Fruit fly (Drosophila melanogaster) whole organism, embryonic: ENCODE results near the gene RunxB.

Source experiments
- ATbp ChIP-seq: fragments of 200-800 bp; sonication (Bioruptor generic); optimal IDR thresholded peaks from 2 replicates; lab custom pipeline; 2017; ENCODE audit warnings: missing biosample characterization, mild to moderate bottlenecking, missing genetic modification characterization, missing genetic modification reagents
- Atf3 ChIP-seq: fragments of 200-800 bp; sonication (Bioruptor generic); optimal IDR thresholded peaks from 3 replicates; lab custom pipeline; 2016; ENCODE audit warnings: missing biosample characterization, missing genetic modification characterization
- B-H2 ChIP-seq: fragments of 200-800 bp; sonication (Bioruptor generic); optimal IDR thresholded peaks from 2 replicates; lab custom pipeline; 2018; ENCODE audit warnings: missing biosample characterization, mild to moderate bottlenecking, missing genetic modification characterization
- C15 ChIP-seq: fragments of 200-800 bp; sonication (Bioruptor generic); IDR thresholded peaks from 3 replicates; pipeline ENCODE4 v1.3.6; 2022; ENCODE audit warnings: missing biosample characterization, missing genetic modification characterization
- CG1024 ChIP-seq: fragments of 200-800 bp; sonication (Bioruptor generic); IDR thresholded peaks from 2 replicates; pipeline ENCODE4 v1.3.6; 2022; ENCODE audit warnings: missing biosample characterization, missing genetic modification characterization
- CG10654 ChIP-seq: fragments of 200-800 bp; sonication (Bioruptor generic); optimal IDR thresholded peaks from 2 replicates; lab custom pipeline; 2016; ENCODE audit warnings: missing biosample characterization, missing genetic modification characterization
- CG11456 ChIP-seq: fragments of 200-800 bp; sonication (Bioruptor generic); IDR thresholded peaks from 3 replicates; pipeline ENCODE4 v1.3.6; 2022; ENCODE audit warnings: missing biosample characterization, missing genetic modification characterization
- CG11504 ChIP-seq: fragments of 200-800 bp; sonication (Bioruptor generic); optimal IDR thresholded peaks from 3 replicates; lab custom pipeline; 2019; ENCODE audit warnings: missing biosample characterization, mild to moderate bottlenecking, missing genetic modification characterization, moderate library complexity
- CG12104 ChIP-seq: fragments of 200-800 bp; sonication (Bioruptor generic); optimal IDR thresholded peaks from 3 replicates; lab custom pipeline; 2016; ENCODE audit warnings: missing biosample characterization, missing genetic modification characterization
- CG15479 ChIP-seq: fragments of 200-800 bp; sonication (Bioruptor generic); optimal IDR thresholded peaks from 3 replicates; lab custom pipeline; 2019; ENCODE audit warnings: missing biosample characterization, mild to moderate bottlenecking, missing genetic modification characterization, moderate library complexity
- CG16815 ChIP-seq: fragments of 200-800 bp; sonication (Bioruptor generic); optimal IDR thresholded peaks from 3 replicates; lab custom pipeline; 2017; ENCODE audit warnings: missing biosample characterization, mild to moderate bottlenecking, missing genetic modification characterization
- CG17186 ChIP-seq: fragments of 200-800 bp; sonication (Bioruptor generic); optimal IDR thresholded peaks from 3 replicates; lab custom pipeline; 2017; ENCODE audit warnings: missing biosample characterization, missing genetic modification reagents, missing genetic modification characterization
- CG17568 ChIP-seq: fragments of 200-800 bp; sonication (Bioruptor generic); optimal IDR thresholded peaks from 2 replicates; lab custom pipeline; 2018; ENCODE audit warnings: missing biosample characterization, mild to moderate bottlenecking, missing genetic modification characterization, moderate library complexity
- CG30403 ChIP-seq: fragments of 200-800 bp; sonication (Bioruptor generic); optimal IDR thresholded peaks from 3 replicates; lab custom pipeline; 2016; ENCODE audit warnings: missing biosample characterization, missing genetic modification characterization
- CG4282 ChIP-seq: fragments of 200-800 bp; sonication (Bioruptor generic); optimal IDR thresholded peaks from 2 replicates; lab custom pipeline; 2016; ENCODE audit warnings: missing biosample characterization, missing genetic modification characterization
- CG4707 ChIP-seq: fragments of 200-800 bp; sonication (Bioruptor generic); optimal IDR thresholded peaks from 2 replicates; lab custom pipeline; 2018; ENCODE audit warnings: missing biosample characterization, mild to moderate bottlenecking, missing genetic modification characterization, moderate library complexity
- CG4854 ChIP-seq: fragments of 200-800 bp; sonication (Bioruptor generic); optimal IDR thresholded peaks from 2 replicates; lab custom pipeline; 2016; ENCODE audit warnings: missing biosample characterization, missing genetic modification characterization, inconsistent platforms
- CG5245 ChIP-seq: fragments of 200-800 bp; sonication (Bioruptor generic); optimal IDR thresholded peaks from 3 replicates; lab custom pipeline; 2016; ENCODE audit warnings: missing biosample characterization, missing genetic modification characterization
- CG6175 ChIP-seq: fragments of 200-800 bp; sonication (Bioruptor generic); IDR thresholded peaks from 3 replicates; pipeline ENCODE4 v1.3.6; 2022; ENCODE audit warnings: missing biosample characterization, missing genetic modification characterization
- CG7963 ChIP-seq: fragments of 200-800 bp; sonication (Bioruptor generic); IDR thresholded peaks from 3 replicates; pipeline ENCODE4 v1.3.6; 2022; ENCODE audit warnings: missing biosample characterization, missing genetic modification characterization; ENCODE audit not compliant: partially characterized antibody
- CG9437 ChIP-seq: fragments of 200-800 bp; sonication (Bioruptor generic); optimal IDR thresholded peaks from 2 replicates; lab custom pipeline; 2018; ENCODE audit warnings: missing biosample characterization, mild to moderate bottlenecking, missing genetic modification characterization
- CTCF ChIP-seq: fragments of 200-800 bp; sonication (Bioruptor generic); optimal IDR thresholded peaks from 2 replicates; lab custom pipeline; 2017; ENCODE audit warnings: missing biosample characterization, mild to moderate bottlenecking, missing genetic modification characterization, moderate library complexity
- Camta ChIP-seq: fragments of 200-800 bp; sonication (Bioruptor generic); optimal IDR thresholded peaks from 2 replicates; lab custom pipeline; 2016; ENCODE audit warnings: missing biosample characterization, missing genetic modification characterization
- D ChIP-seq, 2 experiments: fragments of 200-800 bp in 1 of 2; fragments of >200 bp in 1 of 2; sonication (Bioruptor generic) in 1 of 2; optimal IDR thresholded peaks; 2 replicates in 1 of 2; 3 replicates in 1 of 2; lab custom pipeline; 2017; ENCODE audit warnings: mild to moderate bottlenecking in 1 of 2, missing biosample characterization in 1 of 2, missing genetic modification characterization in 1 of 2, missing genetic modification reagents in 1 of 2
- Dip3 ChIP-seq: fragments of 200-800 bp; sonication (Bioruptor generic); optimal IDR thresholded peaks from 3 replicates; lab custom pipeline; 2016; ENCODE audit warnings: missing biosample characterization, missing genetic modification characterization
- Jarid2 ChIP-seq: fragments of 200-800 bp; sonication (Bioruptor generic); optimal IDR thresholded peaks from 3 replicates; lab custom pipeline; 2017; ENCODE audit warnings: mild to moderate bottlenecking, missing biosample characterization, missing genetic modification reagents, missing genetic modification characterization
- NK7.1 ChIP-seq: fragments of 200-800 bp; sonication (Bioruptor generic); optimal IDR thresholded peaks from 3 replicates; lab custom pipeline; 2016; ENCODE audit warnings: missing biosample characterization, missing genetic modification characterization
- NfI ChIP-seq: fragments of 200-800 bp; sonication (Bioruptor generic); optimal IDR thresholded peaks from 3 replicates; lab custom pipeline; 2018; ENCODE audit warnings: missing biosample characterization, mild to moderate bottlenecking, missing genetic modification characterization, moderate library complexity
- Pdp1 ChIP-seq, 2 experiments: fragments of 200-800 bp; sonication (Bioruptor generic); optimal IDR thresholded peaks; 3 replicates each; lab custom pipeline; 2016; ENCODE audit warnings: missing biosample characterization in 2 of 2, missing genetic modification characterization in 2 of 2, mild to moderate bottlenecking in 1 of 2, moderate library complexity in 1 of 2
- Rx ChIP-seq: fragments of 200-800 bp; sonication (Bioruptor generic); IDR thresholded peaks from 2 replicates; pipeline ENCODE4 v1.3.6; 2022; ENCODE audit warnings: missing biosample characterization, missing genetic modification characterization
- Sox100B ChIP-seq: fragments of 200-800 bp; sonication (Bioruptor generic); optimal IDR thresholded peaks from 3 replicates; lab custom pipeline; 2018; ENCODE audit warnings: missing biosample characterization, mild to moderate bottlenecking, missing genetic modification characterization
- Trl ChIP-seq, 3 experiments: fragments of >200 bp in 2 of 3; fragments of 200-800 bp in 1 of 3; sonication (Bioruptor generic) in 1 of 3; optimal IDR thresholded peaks; 2 replicates in 1 of 3; 3 replicates in 2 of 3; lab custom pipeline; 2016 to 2017; ENCODE audit warnings: missing biosample characterization in 1 of 3, missing genetic modification characterization in 1 of 3
- Xrp1 ChIP-seq: fragments of 200-800 bp; sonication (Bioruptor generic); IDR thresholded peaks from 2 replicates; pipeline ENCODE4 v1.3.6; 2022; ENCODE audit warnings: missing biosample characterization, missing genetic modification characterization
- amos ChIP-seq: fragments of 200-800 bp; sonication (Bioruptor generic); IDR thresholded peaks from 2 replicates; pipeline ENCODE4 v1.3.6; 2022; ENCODE audit warnings: missing biosample characterization, missing genetic modification characterization; ENCODE audit not compliant: partially characterized antibody
- cato ChIP-seq: fragments of 200-800 bp; sonication (Bioruptor generic); optimal IDR thresholded peaks from 2 replicates; lab custom pipeline; 2016; ENCODE audit warnings: missing biosample characterization, missing genetic modification characterization, borderline replicate concordance
- ci ChIP-seq: fragments of 200-800 bp; sonication (Bioruptor generic); IDR thresholded peaks from 3 replicates; pipeline ENCODE4 v1.3.6; 2022; ENCODE audit warnings: missing biosample characterization, missing genetic modification characterization
- h ChIP-seq: fragments of >200 bp; optimal IDR thresholded peaks from 2 replicates; lab custom pipeline; 2017
- ind ChIP-seq: fragments of 200-800 bp; sonication (Bioruptor generic); optimal IDR thresholded peaks from 3 replicates; lab custom pipeline; 2016; ENCODE audit warnings: missing biosample characterization, missing genetic modification characterization
- inv ChIP-seq: fragments of 200-800 bp; sonication (Bioruptor generic); IDR thresholded peaks from 2 replicates; pipeline ENCODE4 v1.3.6; 2022; ENCODE audit warnings: missing biosample characterization, missing genetic modification characterization; ENCODE audit not compliant: partially characterized antibody
- jing ChIP-seq: fragments of 200-800 bp; sonication (Bioruptor generic); optimal IDR thresholded peaks from 2 replicates; lab custom pipeline; 2018; ENCODE audit warnings: missing biosample characterization, mild to moderate bottlenecking, missing genetic modification characterization
- klu ChIP-seq: fragments of 200-800 bp; sonication (Bioruptor generic); IDR thresholded peaks from 2 replicates; pipeline ENCODE4 v1.3.6; 2022; ENCODE audit warnings: missing biosample characterization, missing genetic modification characterization
- lab ChIP-seq: fragments of 200-800 bp; sonication (Bioruptor generic); optimal IDR thresholded peaks from 3 replicates; lab custom pipeline; 2017; ENCODE audit warnings: missing biosample characterization, missing genetic modification characterization, mild to moderate bottlenecking, moderate library complexity, missing genetic modification reagents
- onecut ChIP-seq: fragments of 200-800 bp; sonication (Bioruptor generic); IDR thresholded peaks from 2 replicates; pipeline ENCODE4 v1.3.6; 2022; ENCODE audit warnings: missing biosample characterization, missing genetic modification characterization
- pho ChIP-seq: fragments of 200-800 bp; sonication (Bioruptor generic); optimal IDR thresholded peaks from 2 replicates; lab custom pipeline; 2016; ENCODE audit warnings: missing biosample characterization, missing genetic modification characterization
- row ChIP-seq: fragments of 200-800 bp; sonication (Bioruptor generic); IDR thresholded peaks from 3 replicates; pipeline ENCODE4 v1.3.6; 2022; ENCODE audit warnings: missing biosample characterization, missing genetic modification characterization
- sens ChIP-seq: fragments of 200-800 bp; sonication (Bioruptor generic); peaks from one replicate; lab custom pipeline; 2016; ENCODE audit warnings: missing biosample characterization, missing genetic modification characterization
- stwl ChIP-seq: fragments of 200-800 bp; sonication (Bioruptor generic); optimal IDR thresholded peaks from 3 replicates; lab custom pipeline; 2018; ENCODE audit warnings: missing biosample characterization, mild to moderate bottlenecking, missing genetic modification characterization, moderate library complexity
- tio ChIP-seq: fragments of 200-800 bp; sonication (Bioruptor generic); optimal IDR thresholded peaks from 2 replicates; lab custom pipeline; 2017; ENCODE audit warnings: missing biosample characterization, missing genetic modification characterization, inconsistent platforms
- tll ChIP-seq, 2 experiments: fragments of 200-800 bp in 1 of 2; fragments of >200 bp in 1 of 2; sonication (Bioruptor generic) in 1 of 2; optimal IDR thresholded peaks; 2 replicates each; lab custom pipeline; 2017 to 2019; ENCODE audit warnings: missing biosample characterization in 2 of 2, missing genetic modification characterization in 2 of 2, mild to moderate bottlenecking in 1 of 2, moderate library complexity in 1 of 2
- vvl ChIP-seq: fragments of 200-800 bp; sonication (Bioruptor generic); IDR thresholded peaks from 2 replicates; pipeline ENCODE4 v1.3.6; 2022; ENCODE audit warnings: missing biosample characterization, missing genetic modification characterization

Gene RunxB

dm6 chrX:20488701-20489122 lies 49.6 kb upstream of the RunxB start (continued):
- TF ChIP-seq Trl (optimal IDR thresholded peaks at IDR 0.05; lab: Kevin White, UChicago) (no peak), Trl (GFP tag; optimal IDR thresholded peaks at IDR 0.05; lab: Kevin White, UChicago) (no peak), CG4282 (GFP tag; lab: Kevin White, UChicago) (no peak), klu (GFP tag; lab: Robert Waterston, UW) (peak; percentile 34; the same call in 1 of the 2 replicates), cato (GFP tag; lab: Kevin White, UChicago) (peak; percentile 14), CG1024 (GFP tag; lab: Robert Waterston, UW) (no peak), NK7.1 (GFP tag; lab: Kevin White, UChicago) (no peak), C15 (GFP tag; lab: Robert Waterston, UW) (no peak), Atf3 (no peak), CG5245 (GFP tag; lab: Kevin White, UChicago) (no peak), Sox100B (GFP tag; lab: Kevin White, UChicago) (peak; percentile 80), tll (GFP tag; optimal IDR thresholded peaks at IDR 0.05; lab: Kevin White, UChicago) (no peak), CG4707 (GFP tag; lab: Kevin White, UChicago) (no peak), Jarid2 (no peak), Dip3 (GFP tag; lab: Kevin White, UChicago) (peak; percentile 34), onecut (GFP tag; lab: Robert Waterston, UW) (peak; percentile 23; the same call in 1 of the 2 replicates), CG30403 (GFP tag; lab: Kevin White, UChicago) (peak; percentile 71), B-H2 (GFP tag; lab: Kevin White, UChicago) (no peak), Pdp1 (GFP tag; optimal IDR thresholded peaks at IDR 0.05; lab: Kevin White, UChicago) (peak; percentile 21 to 34), inv (GFP tag; lab: Robert Waterston, UW) (no peak), CG6175 (GFP tag; lab: Robert Waterston, UW) (no peak), Xrp1 (GFP tag; lab: Robert Waterston, UW) (peak; percentile 35; the same call in 1 of the 2 replicates), tio (GFP tag; lab: Kevin White, UChicago) (peak; percentile 61), NfI (GFP tag; lab: Kevin White, UChicago) (peak; percentile 15), vvl (GFP tag; lab: Robert Waterston, UW) (peak; percentile 40; the same call in 1 of the 2 replicates), lab (peak; percentile 60), amos (GFP tag; lab: Robert Waterston, UW) (no peak), jing (GFP tag; lab: Kevin White, UChicago) (peak; percentile 21), CG11456 (GFP tag; lab: Robert Waterston, UW) (no peak), pho (peak; percentile 4), CG9437 (GFP tag; lab: Kevin White, UChicago) (peak; percentile 62), D (optimal IDR thresholded peaks at IDR 0.05; lab: Kevin White, UChicago) (no peak), D (GFP tag; optimal IDR thresholded peaks at IDR 0.05; lab: Kevin White, UChicago) (peak; percentile 69), CG11504 (peak; percentile 83), CTCF (no peak), CG16815 (peak; percentile 52), CG15479 (no peak), ci (GFP tag; lab: Robert Waterston, UW) (no peak), Rx (GFP tag; lab: Robert Waterston, UW) (no peak), ind (peak; percentile 42), sens (GFP tag; lab: Kevin White, UChicago) (peak; percentile 80), CG12104 (GFP tag; lab: Kevin White, UChicago) (peak; percentile 62), stwl (no peak), h (lab: Kevin White, UChicago) (no peak), ATbp (GFP tag; lab: Kevin White, UChicago) (peak; percentile 15), CG4854 (no peak), Camta (GFP tag; lab: Kevin White, UChicago) (peak; percentile 16), CG17568 (GFP tag; lab: Kevin White, UChicago) (peak; percentile 7), CG10654 (peak; percentile 20), row (GFP tag; lab: Robert Waterston, UW) (peak; percentile 51; the same call in 2 of the 3 replicates), CG7963 (GFP tag; lab: Robert Waterston, UW) (no peak), CG17186 (GFP tag; lab: Kevin White, UChicago) (no peak)
